Fruit fly (Drosophila melanogaster): ENCODE data around the gene CG14086.

Gene CG14086

DNA sequence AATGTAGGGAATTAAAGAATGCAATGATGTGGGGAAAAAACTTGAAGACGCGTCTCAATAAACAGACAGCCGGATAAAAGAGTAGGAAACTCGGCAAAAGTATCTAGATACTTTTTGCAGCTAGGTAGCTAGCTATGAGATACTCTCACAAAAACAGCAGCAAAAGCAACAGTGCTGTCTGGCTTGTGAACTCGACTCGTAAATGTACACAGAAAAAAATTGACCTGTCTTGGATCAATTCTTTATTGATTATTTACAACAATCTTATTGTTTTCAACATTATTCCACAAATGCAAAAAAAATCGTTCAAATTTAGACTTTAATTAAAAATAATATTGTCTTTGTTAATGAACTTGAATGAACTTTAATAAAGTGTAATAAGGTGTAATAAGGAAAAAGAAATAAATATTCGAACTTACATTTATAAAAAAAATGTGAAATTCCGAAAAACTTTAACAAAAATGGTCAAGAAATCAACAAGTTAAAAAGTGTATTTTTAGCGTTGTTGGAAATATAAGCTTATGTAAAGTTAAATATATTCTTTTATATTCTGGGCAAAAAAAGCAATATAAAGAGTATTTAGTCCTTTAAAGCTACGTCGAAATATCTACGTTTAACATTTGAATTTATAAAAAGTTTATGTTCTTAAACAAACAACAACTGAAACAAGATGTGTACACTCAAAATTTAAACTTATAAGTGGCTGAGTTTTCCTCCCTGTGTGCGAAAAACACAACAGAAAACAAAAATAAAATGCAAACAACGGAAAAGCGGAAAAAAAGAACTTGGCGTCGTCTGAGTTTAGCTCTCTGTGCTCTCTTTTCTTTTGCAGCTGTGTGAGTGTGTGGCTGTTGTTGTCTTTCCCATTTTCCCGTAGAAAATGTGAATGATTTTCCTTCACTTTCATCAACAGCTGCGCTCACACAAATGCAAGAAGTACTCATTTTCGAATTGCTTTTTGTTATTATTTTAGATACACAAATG, 41.5 kb upstream of the CG14086 start (continued):
- TF ChIP-seq CG32532 (GFP tag; IDR thresholded peaks at IDR 0.05) (no peak), gce (GFP tag; IDR thresholded peaks at IDR 0.05) (no peak), CG7928 (GFP tag; optimal IDR thresholded peaks at IDR 0.05) (no peak), Ssrp (tag; optimal IDR thresholded peaks at IDR 0.05) (peak; percentile 10), CG11398 (GFP tag; optimal IDR thresholded peaks at IDR 0.05) (no peak), Nf-YC (tag; optimal IDR thresholded peaks at IDR 0.05) (no peak), CG15696 (tag; optimal IDR thresholded peaks at IDR 0.05) (no peak), YL-1 (GFP tag; optimal IDR thresholded peaks at IDR 0.05) (no peak), otp (GFP tag; IDR thresholded peaks at IDR 0.05) (no peak), lbe (GFP tag; optimal IDR thresholded peaks at IDR 0.05) (no peak), CG17359 (tag; optimal IDR thresholded peaks at IDR 0.05) (no peak), so (GFP tag; IDR thresholded peaks at IDR 0.05) (no peak), phol (tag; optimal IDR thresholded peaks at IDR 0.05) (peak; percentile 34), nerfin-1 (tag; optimal IDR thresholded peaks at IDR 0.05) (no peak), Rfx (GFP tag; IDR thresholded peaks at IDR 0.05) (no peak), Drgx (GFP tag; IDR thresholded peaks at IDR 0.05) (peak; percentile 74), CG13894 (tag; optimal IDR thresholded peaks at IDR 0.05) (no peak), bcd (GFP tag; optimal IDR thresholded peaks at IDR 0.05) (no peak), CG3995 (GFP tag; optimal IDR thresholded peaks at IDR 0.05) (no peak), sd (tag; optimal IDR thresholded peaks at IDR 0.05) (no peak), Mrtf (GFP tag; IDR thresholded peaks at IDR 0.05) (no peak), sna (GFP tag; IDR thresholded peaks at IDR 0.05; ENCODE audit: partially characterized antibody) (no peak), h (optimal IDR thresholded peaks at IDR 0.05) (no peak), CG7372 (GFP tag; IDR thresholded peaks at IDR 0.05) (no peak), CG10565 (GFP tag; optimal IDR thresholded peaks at IDR 0.05) (no peak), CTCF (GFP tag; optimal IDR thresholded peaks at IDR 0.05) (no peak), slp2 (GFP tag; optimal IDR thresholded peaks at IDR 0.05) (no peak), ab (GFP tag; optimal IDR thresholded peaks at IDR 0.05) (no peak), CG8388 (GFP tag; optimal IDR thresholded peaks at IDR 0.05) (peak; percentile 13), sqz (GFP tag; optimal IDR thresholded peaks at IDR 0.05) (no peak), BtbVII (GFP tag; optimal IDR thresholded peaks at IDR 0.05) (no peak), hbn (GFP tag; IDR thresholded peaks at IDR 0.05; ENCODE audit: partially characterized antibody) (no peak), CG31365 (tag; optimal IDR thresholded peaks at IDR 0.05) (no peak), NfI (GFP tag; optimal IDR thresholded peaks at IDR 0.05) (no peak), trem (tag; optimal IDR thresholded peaks at IDR 0.05) (no peak), ttk (GFP tag; IDR thresholded peaks at IDR 0.05) (no peak), NFAT (GFP tag; IDR thresholded peaks at IDR 0.05) (no peak), CG18262 (tag; optimal IDR thresholded peaks at IDR 0.05) (peak; percentile 67), CG2199 (GFP tag; IDR thresholded peaks at IDR 0.05) (no peak), ro (GFP tag; IDR thresholded peaks at IDR 0.05) (no peak), PHDP (tag; optimal IDR thresholded peaks at IDR 0.05) (peak; percentile 14), pfk (GFP tag; optimal IDR thresholded peaks at IDR 0.05) (no peak), dmrt99B (tag; optimal IDR thresholded peaks at IDR 0.05) (peak; percentile 29), CG12071 (GFP tag; optimal IDR thresholded peaks at IDR 0.05) (no peak), CG2120 (GFP tag; optimal IDR thresholded peaks at IDR 0.05) (no peak), B-H1 (GFP tag; IDR thresholded peaks at IDR 0.05) (no peak), CG17829 (tag; optimal IDR thresholded peaks at IDR 0.05) (no peak), disco-r (GFP tag; optimal IDR thresholded peaks at IDR 0.05) (no peak), fd96Cb (tag; optimal IDR thresholded peaks at IDR 0.05) (no peak), bowl (GFP tag; IDR thresholded peaks at IDR 0.05) (no peak)

Measured in whole organism, embryonic.